Fruit fly (Drosophila melanogaster): ENCODE measurements around the gene bc10.

bc10 gene

DNA sequence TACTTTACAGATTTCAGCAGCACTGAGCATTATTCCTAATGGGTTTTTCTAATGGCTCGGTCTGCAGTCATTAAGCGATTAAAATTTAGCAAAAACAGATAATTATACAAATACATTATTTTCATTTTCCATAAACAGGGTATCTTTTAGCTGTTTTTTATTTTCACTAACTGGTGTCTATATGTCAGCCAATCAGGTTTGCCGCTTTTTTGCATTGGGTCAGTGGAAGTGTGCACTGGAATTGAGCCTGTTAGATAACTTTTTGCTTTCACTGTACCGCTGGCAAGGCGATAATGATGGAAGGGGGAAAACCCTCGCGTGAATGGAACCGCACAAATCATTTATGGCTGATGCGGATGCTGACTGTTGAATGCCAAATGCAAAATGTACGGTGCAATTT, 10.5 kb downstream of the bc10 start:
- TF ChIP-seq CG8301 (tag; optimal IDR thresholded peaks at IDR 0.05) (no peak), CG12605 (GFP tag; IDR thresholded peaks at IDR 0.05) (no peak), gl (tag; optimal IDR thresholded peaks at IDR 0.05) (no peak), CG17806 (tag; optimal IDR thresholded peaks at IDR 0.05) (no peak), CG8159 (tag; optimal IDR thresholded peaks at IDR 0.05) (no peak), Pif1B (GFP tag; optimal IDR thresholded peaks at IDR 0.05) (no peak), CG15710 (tag; optimal IDR thresholded peaks at IDR 0.05) (no peak), D1 (tag; optimal IDR thresholded peaks at IDR 0.05) (no peak), CG10348 (GFP tag; IDR thresholded peaks at IDR 0.05) (no peak), EcR (GFP tag; optimal IDR thresholded peaks at IDR 0.05) (no peak), CG13204 (GFP tag; optimal IDR thresholded peaks at IDR 0.05) (no peak), CG14655 (GFP tag; optimal IDR thresholded peaks at IDR 0.05) (no peak), rn (GFP tag; IDR thresholded peaks at IDR 0.05) (no peak), CG32121 (GFP tag; IDR thresholded peaks at IDR 0.05) (no peak), Ets98B (GFP tag; IDR thresholded peaks at IDR 0.05) (no peak)

- TF ChIP-seq CG14655 (GFP tag; optimal IDR thresholded peaks at IDR 0.05) (peak; percentile 26), CG4496 (GFP tag; IDR thresholded peaks at IDR 0.05) (peak; percentile 38; the same call in 1 of the 3 replicates), CG12605 (GFP tag; IDR thresholded peaks at IDR 0.05) (0 out of 2 replicates have a peak, but pooled peaks have one; percentile 8), gl (tag; optimal IDR thresholded peaks at IDR 0.05) (no peak), CG8159 (tag; optimal IDR thresholded peaks at IDR 0.05) (peak; percentile 3), CG13204 (GFP tag; optimal IDR thresholded peaks at IDR 0.05) (no peak)
Observed at dm6 chr3L:5576543-5576942, 11.5 kb downstream of the bc10 start.

dm6 chr3L:5577250-5578138, 12.5 kb downstream of the bc10 start, which contains the start of gene Msr-110:
Gene Msr-110 (minus strand): TSS chr3L:5577348.
- TF ChIP-seq CG4496 (GFP tag; IDR thresholded peaks at IDR 0.05): peak; percentile 93
- TF ChIP-seq CG12605 (GFP tag; IDR thresholded peaks at IDR 0.05): peak; percentile 95
- peak; percentile 98 for TF ChIP-seq Pif1B (GFP tag; optimal IDR thresholded peaks at IDR 0.05)
- peak; percentile 91 for TF ChIP-seq CG17806 (tag; optimal IDR thresholded peaks at IDR 0.05)
- peak; percentile 79 for TF ChIP-seq rn (GFP tag; IDR thresholded peaks at IDR 0.05)
- peak; percentile 90 for TF ChIP-seq CG9948 (tag; optimal IDR thresholded peaks at IDR 0.05)
- TF ChIP-seq fd96Ca (GFP tag; IDR thresholded peaks at IDR 0.05): peak; percentile 95
- peak; percentile 81 for TF ChIP-seq EcR (GFP tag; optimal IDR thresholded peaks at IDR 0.05)
- peak; percentile 97 for TF ChIP-seq CG34367 (tag; optimal IDR thresholded peaks at IDR 0.05)
- peak; percentile 32 for TF ChIP-seq D1 (tag; optimal IDR thresholded peaks at IDR 0.05)
- TF ChIP-seq Snoo (tag; optimal IDR thresholded peaks at IDR 0.05): peak; percentile 98
- peak; percentile 89 for TF ChIP-seq CG15710 (tag; optimal IDR thresholded peaks at IDR 0.05)
- TF ChIP-seq Pif1A (GFP tag; optimal IDR thresholded peaks at IDR 0.05): peak; percentile 98
- TF ChIP-seq CG10348 (GFP tag; IDR thresholded peaks at IDR 0.05): peak; percentile 93
- peak; percentile 99 for TF ChIP-seq gl (tag; optimal IDR thresholded peaks at IDR 0.05)
- peak; percentile 94 for TF ChIP-seq CG14655 (GFP tag; optimal IDR thresholded peaks at IDR 0.05)
- peak; percentile 95; the same call in 1 of the 2 replicates for TF ChIP-seq Ets98B (GFP tag; IDR thresholded peaks at IDR 0.05)
- peak; percentile 93 for TF ChIP-seq CG8159 (tag; optimal IDR thresholded peaks at IDR 0.05)
- TF ChIP-seq CG13204 (GFP tag; optimal IDR thresholded peaks at IDR 0.05): peak; percentile 99
- TF ChIP-seq CG8301 (tag; optimal IDR thresholded peaks at IDR 0.05): peak; percentile 89
- peak; percentile 98 for TF ChIP-seq CG32121 (GFP tag; IDR thresholded peaks at IDR 0.05)

DNA sequence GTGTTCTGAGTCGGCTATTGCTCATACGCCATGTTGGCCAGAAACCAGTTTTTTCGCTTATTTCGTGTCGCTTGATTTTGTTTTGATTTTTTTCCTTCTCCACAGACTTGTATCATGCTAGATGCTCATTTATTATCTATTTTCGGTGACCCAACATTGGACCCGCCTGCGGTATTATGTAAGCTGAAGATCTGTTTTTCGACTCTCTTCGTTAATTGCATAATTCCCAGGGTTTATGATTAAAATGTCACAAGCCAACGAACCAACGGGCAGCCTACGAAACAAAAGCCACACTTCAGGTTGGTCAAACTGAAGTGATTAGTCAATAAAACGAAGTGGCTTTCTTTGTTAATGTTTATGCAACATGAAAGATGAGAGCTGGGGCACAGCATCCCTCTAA, 13.6 kb downstream of the bc10 start:
- no peak for TF ChIP-seq Pif1B (GFP tag; optimal IDR thresholded peaks at IDR 0.05)
- TF ChIP-seq Ets98B (GFP tag; IDR thresholded peaks at IDR 0.05): no peak
- no peak for TF ChIP-seq gl (tag; optimal IDR thresholded peaks at IDR 0.05)
- no peak for TF ChIP-seq CG14655 (GFP tag; optimal IDR thresholded peaks at IDR 0.05)
- no peak for TF ChIP-seq D1 (tag; optimal IDR thresholded peaks at IDR 0.05)
- TF ChIP-seq Snoo (tag; optimal IDR thresholded peaks at IDR 0.05): no peak
- no peak for TF ChIP-seq CG13204 (GFP tag; optimal IDR thresholded peaks at IDR 0.05)
- no peak for TF ChIP-seq CG17806 (tag; optimal IDR thresholded peaks at IDR 0.05)
- TF ChIP-seq CG12605 (GFP tag; IDR thresholded peaks at IDR 0.05): no peak
- TF ChIP-seq CG9948 (tag; optimal IDR thresholded peaks at IDR 0.05): no peak
- TF ChIP-seq CG15710 (tag; optimal IDR thresholded peaks at IDR 0.05): no peak
- no peak for TF ChIP-seq CG8159 (tag; optimal IDR thresholded peaks at IDR 0.05)

DNA sequence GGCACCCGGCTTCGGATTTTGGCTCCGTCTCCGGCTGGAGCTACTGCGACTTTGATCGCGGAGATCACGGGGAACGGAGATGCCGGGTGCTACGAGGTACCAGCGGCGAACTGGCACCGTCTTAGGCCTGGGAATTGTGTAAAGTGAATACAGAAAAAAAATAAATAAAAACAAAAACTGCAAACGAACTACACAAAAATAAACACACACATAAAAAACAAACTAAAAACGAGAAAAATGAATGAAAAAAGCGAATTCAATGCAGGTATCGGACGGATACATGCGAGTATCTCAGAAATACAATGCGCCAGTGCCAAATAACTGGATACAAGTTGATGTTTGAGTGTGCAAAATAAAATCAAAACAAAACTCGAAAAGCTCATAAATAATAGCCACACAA, 14.7 kb downstream of the bc10 start:
- TF ChIP-seq fd96Ca (GFP tag; IDR thresholded peaks at IDR 0.05) (peak; percentile 78), CG32121 (GFP tag; IDR thresholded peaks at IDR 0.05) (peak; percentile 89), CG12605 (GFP tag; IDR thresholded peaks at IDR 0.05) (peak; percentile 88), rn (GFP tag; IDR thresholded peaks at IDR 0.05) (0 out of 2 replicates have a peak, but pooled peaks have one; percentile 30), CG4496 (GFP tag; IDR thresholded peaks at IDR 0.05) (peak; percentile 81), Ets98B (GFP tag; IDR thresholded peaks at IDR 0.05) (peak; percentile 84), CG10348 (GFP tag; IDR thresholded peaks at IDR 0.05) (no peak), D1 (tag; optimal IDR thresholded peaks at IDR 0.05) (no peak), CG13204 (GFP tag; optimal IDR thresholded peaks at IDR 0.05) (no peak)
